Worm (Caenorhabditis elegans) whole organism, young adult: ENCODE results near the gene ints-13.

Source experiments
- C06A6.2 ChIP-seq: fragments of 200-800 bp; sonication (Bioruptor generic); conservative IDR thresholded peaks from 2 replicates; pipeline ENCODE4 v1.3.6; 2022; ENCODE audit warnings: missing genetic modification characterization, missing compliant biosample characterization
- F10E7.11 ChIP-seq: sonication (generic microtip); optimal IDR thresholded peaks from 2 replicates; lab custom pipeline; 2017; ENCODE audit warnings: mild to moderate bottlenecking, missing genetic modification characterization, moderate library complexity, missing compliant biosample characterization
- F57A8.1 ChIP-seq: fragments of 200-800 bp; sonication (Bioruptor generic); optimal IDR thresholded peaks from 2 replicates; lab custom pipeline; 2018; ENCODE audit warnings: mild to moderate bottlenecking, missing genetic modification characterization, moderate library complexity, missing compliant biosample characterization
- F57C9.4 ChIP-seq: sonication (generic microtip); optimal IDR thresholded peaks from 2 replicates; lab custom pipeline; 2017; ENCODE audit warnings: mild to moderate bottlenecking, missing genetic modification characterization, missing compliant biosample characterization
- K11D2.4 ChIP-seq: fragments of 200-800 bp; sonication (Bioruptor generic); IDR thresholded peaks from 2 replicates; pipeline ENCODE4 v1.3.6; 2022; ENCODE audit warnings: missing genetic modification reagents, missing genetic modification characterization, missing compliant biosample characterization
- T07F8.4 ChIP-seq: sonication (generic microtip); optimal IDR thresholded peaks from 2 replicates; lab custom pipeline; 2016; ENCODE audit warnings: mild to moderate bottlenecking, missing genetic modification characterization, moderate library complexity, missing compliant biosample characterization
- T26A5.8 ChIP-seq: sonication (generic microtip); optimal IDR thresholded peaks from 2 replicates; lab custom pipeline; 2016; ENCODE audit warnings: missing genetic modification characterization, missing compliant biosample characterization
- Y79H2A.3 ChIP-seq: fragments of 200-800 bp; sonication (Bioruptor generic); conservative IDR thresholded peaks from 2 replicates; pipeline ENCODE4 v1.3.6; 2022; ENCODE audit warnings: missing genetic modification reagents, missing genetic modification characterization, missing compliant biosample characterization
- Y95B8A.8 ChIP-seq: fragments of 200-800 bp; sonication (Bioruptor generic); IDR thresholded peaks from 2 replicates; pipeline ENCODE4 v1.3.6; 2022; ENCODE audit warnings: missing genetic modification reagents, missing genetic modification characterization, missing compliant biosample characterization
- attf-3 ChIP-seq: fragments of 200-800 bp; sonication (Bioruptor generic); conservative IDR thresholded peaks from 2 replicates; pipeline ENCODE4 v1.3.6; 2022; ENCODE audit warnings: missing genetic modification reagents, missing genetic modification characterization, missing compliant biosample characterization
- attf-5 ChIP-seq: fragments of 200-800 bp; sonication (Bioruptor generic); optimal IDR thresholded peaks from 2 replicates; lab custom pipeline; 2018; ENCODE audit warnings: mild to moderate bottlenecking, missing genetic modification characterization, missing compliant biosample characterization
- bed-1 ChIP-seq: fragments of 200-800 bp; sonication (Bioruptor generic); IDR thresholded peaks from 2 replicates; pipeline ENCODE4 v1.3.6; 2022; ENCODE audit warnings: missing genetic modification reagents, missing genetic modification characterization, missing compliant biosample characterization
- cebp-1 ChIP-seq, 2 experiments: fragments of 200-800 bp in 1 of 2; sonication (Bioruptor generic) in 1 of 2; sonication (generic microtip) in 1 of 2; IDR thresholded peaks in 1 of 2; optimal IDR thresholded peaks in 1 of 2; 2 replicates each; pipeline versions ENCODE4 v1.3.6 to Lab custom; 2017 to 2022; ENCODE audit warnings: missing compliant biosample characterization in 2 of 2, missing genetic modification characterization in 2 of 2, mild to moderate bottlenecking in 1 of 2, missing genetic modification reagents in 1 of 2, moderate library complexity in 1 of 2
- ceh-27 ChIP-seq: fragments of 200-800 bp; sonication (Bioruptor generic); optimal IDR thresholded peaks from 2 replicates; lab custom pipeline; 2018; ENCODE audit warnings: mild to moderate bottlenecking, missing genetic modification characterization, moderate library complexity, missing compliant biosample characterization
- ceh-40 ChIP-seq: fragments of 200-800 bp; sonication (Bioruptor generic); IDR thresholded peaks from 2 replicates; pipeline ENCODE4 v1.3.6; 2022; ENCODE audit warnings: missing genetic modification characterization, missing compliant biosample characterization
- ceh-79 ChIP-seq: sonication (generic microtip); optimal IDR thresholded peaks from 2 replicates; lab custom pipeline; 2017; ENCODE audit warnings: mild to moderate bottlenecking, missing genetic modification characterization, missing compliant biosample characterization
- dox-1 ChIP-seq: fragments of 200-800 bp; sonication (Bioruptor generic); IDR thresholded peaks from 2 replicates; pipeline ENCODE4 v1.3.6; 2022; ENCODE audit warnings: missing genetic modification reagents, missing genetic modification characterization, missing compliant biosample characterization
- dpff-1 ChIP-seq: sonication (generic microtip); optimal IDR thresholded peaks from 2 replicates; lab custom pipeline; 2017; ENCODE audit warnings: mild to moderate bottlenecking, missing genetic modification characterization, missing compliant biosample characterization
- egl-44 ChIP-seq: fragments of 200-800 bp; sonication (Bioruptor generic); IDR thresholded peaks from 2 replicates; pipeline ENCODE4 v1.3.6; 2022; ENCODE audit warnings: missing genetic modification reagents, missing genetic modification characterization, missing compliant biosample characterization
- hmg-1.2 ChIP-seq: fragments of 200-800 bp; sonication (Bioruptor generic); IDR thresholded peaks from 2 replicates; pipeline ENCODE4 v1.3.6; 2022; ENCODE audit warnings: missing genetic modification reagents, missing genetic modification characterization, missing compliant biosample characterization
- hrde-1 ChIP-seq: sonication (generic microtip); optimal IDR thresholded peaks from 2 replicates; lab custom pipeline; 2016; ENCODE audit warnings: missing genetic modification characterization, mild to moderate bottlenecking, missing compliant biosample characterization, moderate library complexity, missing genotype, missing genetic modification reagents, borderline replicate concordance
- let-526 ChIP-seq: fragments of 200-800 bp; sonication (Bioruptor generic); IDR thresholded peaks from 2 replicates; pipeline ENCODE4 v1.3.6; 2022; ENCODE audit warnings: missing genetic modification reagents, missing genetic modification characterization, missing compliant biosample characterization
- lin-40 ChIP-seq: sonication (generic microtip); optimal IDR thresholded peaks from 2 replicates; lab custom pipeline; 2016; ENCODE audit warnings: missing genetic modification characterization, mild to moderate bottlenecking, missing compliant biosample characterization, missing genotype, missing genetic modification reagents
- lin-54 ChIP-seq: fragments of 200-800 bp; sonication (Bioruptor generic); optimal IDR thresholded peaks from 2 replicates; lab custom pipeline; 2018; ENCODE audit warnings: mild to moderate bottlenecking, missing genetic modification characterization, missing compliant biosample characterization
- lsl-1 ChIP-seq: fragments of 200-800 bp; sonication (Bioruptor generic); optimal IDR thresholded peaks from 2 replicates; lab custom pipeline; 2018; ENCODE audit warnings: mild to moderate bottlenecking, missing genetic modification characterization, moderate library complexity, missing compliant biosample characterization
- madf-8 ChIP-seq: fragments of 200-800 bp; sonication (Bioruptor generic); conservative IDR thresholded peaks from 2 replicates; pipeline ENCODE4 v1.3.6; 2022; ENCODE audit warnings: missing genetic modification reagents, missing genetic modification characterization, missing compliant biosample characterization
- mcd-1 ChIP-seq: fragments of 200-800 bp; sonication (Bioruptor generic); IDR thresholded peaks from 2 replicates; pipeline ENCODE4 v1.3.6; 2022; ENCODE audit warnings: missing genetic modification reagents, missing genetic modification characterization, missing compliant biosample characterization
- mes-4 ChIP-seq: sonication (generic microtip); optimal IDR thresholded peaks from 2 replicates; lab custom pipeline; 2016; ENCODE audit warnings: missing genotype, missing genetic modification characterization, missing compliant biosample characterization
- nfyb-1 ChIP-seq: fragments of 200-800 bp; sonication (Bioruptor generic); IDR thresholded peaks from 2 replicates; pipeline ENCODE4 v1.3.6; 2022; ENCODE audit warnings: missing genetic modification reagents, missing genetic modification characterization, missing compliant biosample characterization
- pbrm-1 ChIP-seq: fragments of 200-800 bp; sonication (Bioruptor generic); IDR thresholded peaks from 2 replicates; pipeline ENCODE4 v1.3.6; 2022; ENCODE audit warnings: missing genetic modification reagents, missing genetic modification characterization, missing compliant biosample characterization
- sdz-38 ChIP-seq: sonication (generic microtip); optimal IDR thresholded peaks from 2 replicates; lab custom pipeline; 2016; ENCODE audit warnings: missing genotype, missing genetic modification characterization, missing compliant biosample characterization
- snpc-1.3 ChIP-seq: sonication (generic microtip); optimal IDR thresholded peaks from 2 replicates; lab custom pipeline; 2017; ENCODE audit warnings: missing genetic modification characterization, mild to moderate bottlenecking, missing compliant biosample characterization, antibody characterized with exemption, moderate library complexity, missing genotype, missing genetic modification reagents; ENCODE audit not compliant: insufficient read depth
- snpc-4 ChIP-seq, 5 experiments: fragments of 150-350 bp in 1 of 5; sonication (generic microtip) in 4 of 5; optimal IDR thresholded peaks; 2 replicates each; lab custom pipeline; 2014 to 2018; ENCODE audit warnings: missing genetic modification characterization in 5 of 5, missing biosample characterization in 3 of 5, antibody characterized with exemption in 2 of 5, mild to moderate bottlenecking in 2 of 5, missing compliant biosample characterization in 2 of 5, missing genotype in 2 of 5, moderate library complexity in 2 of 5, missing genetic modification reagents in 1 of 5
- somi-1 ChIP-seq: fragments of 200-800 bp; sonication (Bioruptor generic); optimal IDR thresholded peaks from 2 replicates; lab custom pipeline; 2018; ENCODE audit warnings: mild to moderate bottlenecking, missing genetic modification characterization, missing compliant biosample characterization
- sptf-2 ChIP-seq: fragments of 200-800 bp; sonication (Bioruptor generic); optimal IDR thresholded peaks from 2 replicates; lab custom pipeline; 2018; ENCODE audit warnings: mild to moderate bottlenecking, missing genetic modification characterization, missing compliant biosample characterization
- tbp1 ChIP-seq: fragments of 200-800 bp; sonication (Bioruptor generic); optimal IDR thresholded peaks from 2 replicates; lab custom pipeline; 2018; ENCODE audit warnings: mild to moderate bottlenecking, missing genetic modification characterization, missing compliant biosample characterization
- xnd-1 ChIP-seq: sonication (generic microtip); optimal IDR thresholded peaks from 2 replicates; lab custom pipeline; 2016; ENCODE audit warnings: missing genotype, missing genetic modification reagents, missing genetic modification characterization, missing compliant biosample characterization
- ztf-26 ChIP-seq: sonication (generic microtip); optimal IDR thresholded peaks from 2 replicates; lab custom pipeline; 2017; ENCODE audit warnings: missing genetic modification characterization, missing compliant biosample characterization

ints-13 gene

ce11 chrIV:247494-247893 is 10.2 kb upstream of the ints-13 start:
- TF ChIP-seq snpc-4 (GFP tag; optimal IDR thresholded peaks at IDR 0.05; lab: Kevin White, UChicago) (no peak), snpc-4 (tag; optimal IDR thresholded peaks at IDR 0.05; lab: Kevin White, UChicago) (no peak), ztf-26 (tag; lab: Kevin White, UChicago) (peak; percentile 23), lin-40 (tag; lab: Kevin White, UChicago) (peak; percentile 27), somi-1 (peak; percentile 41)

ce11 chrIV:244843-245242 is 7.6 kb upstream of the ints-13 start, which contains the start of gene aass-1:
Gene aass-1, plus strand, starts transcription at chrIV:245143.
- TF ChIP-seq sptf-2 (GFP tag; lab: Kevin White, UChicago), result no peak
- TF ChIP-seq Y95B8A.8 (GFP tag; lab: Robert Waterston, UW), result no peak
- no peak for TF ChIP-seq ceh-79 (tag; lab: Kevin White, UChicago)
- TF ChIP-seq pbrm-1 (GFP tag; lab: Robert Waterston, UW), result no peak
- TF ChIP-seq ztf-26 (tag; lab: Kevin White, UChicago), result no peak
- TF ChIP-seq bed-1 (GFP tag; lab: Robert Waterston, UW), result no peak
- no peak for TF ChIP-seq F57A8.1 (GFP tag; lab: Kevin White, UChicago)
- TF ChIP-seq sdz-38 (tag; lab: Kevin White, UChicago), result no peak
- no peak for TF ChIP-seq tbp1 (GFP tag; lab: Kevin White, UChicago)
- TF ChIP-seq mes-4, result no peak
- no peak for TF ChIP-seq Y79H2A.3 (GFP tag; lab: Robert Waterston, UW)
- no peak for TF ChIP-seq nfyb-1 (GFP tag; lab: Robert Waterston, UW)

ce11 chrIV:244278-244677 is 7.0 kb upstream of the ints-13 start:
- TF ChIP-seq attf-3 (GFP tag; lab: Robert Waterston, UW) (no peak), lsl-1 (GFP tag; lab: Kevin White, UChicago) (peak; percentile 59)

- TF ChIP-seq attf-5, result peak; percentile 15
- TF ChIP-seq pbrm-1 (GFP tag; lab: Robert Waterston, UW), result no peak
- no peak for TF ChIP-seq hmg-1.2 (GFP tag; lab: Robert Waterston, UW)
- no peak for TF ChIP-seq C06A6.2
- no peak for TF ChIP-seq let-526 (GFP tag; lab: Robert Waterston, UW)
- TF ChIP-seq snpc-1.3 (tag; lab: Kevin White, UChicago), result peak; percentile 2
- no peak for TF ChIP-seq ceh-40 (GFP tag; lab: Robert Waterston, UW)
- TF ChIP-seq ceh-27 (GFP tag; lab: Kevin White, UChicago), result no peak
- no peak for TF ChIP-seq T26A5.8 (tag; lab: Kevin White, UChicago)
- no peak for TF ChIP-seq K11D2.4
- no peak for TF ChIP-seq T07F8.4 (tag; lab: Kevin White, UChicago)
- no peak for TF ChIP-seq dpff-1 (tag; lab: Kevin White, UChicago)
- TF ChIP-seq mcd-1 (GFP tag; lab: Robert Waterston, UW), result peak; percentile 53
- TF ChIP-seq madf-8, result no peak
- peak; percentile 10 for TF ChIP-seq lsl-1 (GFP tag; lab: Kevin White, UChicago)
- no peak for TF ChIP-seq hrde-1 (tag; lab: Kevin White, UChicago)
- TF ChIP-seq dox-1 (GFP tag; lab: Robert Waterston, UW), result no peak
- peak; percentile 9 for TF ChIP-seq lin-54 (GFP tag; lab: Kevin White, UChicago)
- no peak for TF ChIP-seq egl-44 (GFP tag; lab: Robert Waterston, UW)
- TF ChIP-seq cebp-1 (GFP tag; IDR thresholded peaks at IDR 0.05; lab: Robert Waterston, UW), result no peak
- no peak for TF ChIP-seq cebp-1 (tag; optimal IDR thresholded peaks at IDR 0.05; lab: Kevin White, UChicago)
- no peak for TF ChIP-seq F57C9.4 (tag; lab: Kevin White, UChicago)
- no peak for TF ChIP-seq F10E7.11 (tag; lab: Kevin White, UChicago)
- no peak for TF ChIP-seq xnd-1 (tag; lab: Kevin White, UChicago)
- TF ChIP-seq, all 124 proteins: peak for 5
Measured at ce11 chrIV:240257-240754, 3.1 kb upstream of the ints-13 start, which contains the start of the genes fnta-1 and cogc-8. Gene fnta-1, minus strand, starts transcription at chrIV:240307. Gene cogc-8, plus strand, starts transcription at chrIV:240451.
